Worm (Caenorhabditis elegans): ENCODE measurements around the gene K08D8.1.

DNA sequence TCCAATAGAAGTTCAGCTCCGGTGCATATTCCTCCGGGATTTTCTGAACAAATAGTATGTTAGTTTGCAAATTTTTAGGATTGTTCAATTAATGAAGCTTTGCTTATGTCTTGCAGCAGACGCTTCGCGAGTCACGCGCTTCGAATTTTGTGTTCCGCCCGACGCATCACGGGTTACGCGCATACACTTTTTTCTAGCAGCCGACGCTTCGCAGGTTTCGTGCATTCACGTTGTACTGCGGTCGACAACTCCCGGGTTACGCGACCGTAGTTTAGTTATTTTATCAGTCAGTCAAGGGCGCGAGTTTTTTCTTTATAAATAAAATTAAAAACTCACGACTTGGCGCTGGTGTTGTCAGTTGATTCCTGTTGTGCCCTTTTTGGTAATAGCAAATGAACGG lies 22.5 kb upstream of the K08D8.1 start:
- TF ChIP-seq pha-4 (tag; optimal IDR thresholded peaks at IDR 0.05) (no peak), sptf-2 (GFP tag; optimal IDR thresholded peaks at IDR 0.05) (no peak), gei-17 (GFP tag; optimal IDR thresholded peaks at IDR 0.05) (no peak), F52B5.7 (tag; optimal IDR thresholded peaks at IDR 0.05) (no peak), zfh-2 (GFP tag; conservative IDR thresholded peaks at IDR 0.05) (no peak), tlf-1 (GFP tag; optimal IDR thresholded peaks at IDR 0.05) (no peak), ets-4 (GFP tag; optimal IDR thresholded peaks at IDR 0.05) (no peak), ceh-91 (GFP tag; IDR thresholded peaks at IDR 0.05) (no peak), hrde-1 (tag; optimal IDR thresholded peaks at IDR 0.05; ENCODE audit: borderline replicate concordance) (no peak)

Measured in whole organism, young adult.